Fruit fly (Drosophila melanogaster): ENCODE data around the gene MESR3.

- no peak for TF ChIP-seq CTCF (optimal IDR thresholded peaks at IDR 0.05)
- no peak for TF ChIP-seq CG8478 (optimal IDR thresholded peaks at IDR 0.05)
Observed at dm6 chr2L:18638945-18639344, 21.9 kb downstream of the MESR3 start.

Measured in S2 (cell line).